Worm (Caenorhabditis elegans) whole organism, early embryonic: ENCODE results near the gene E04F6.4.

Experiments
- F13C5.2 ChIP-seq: sonication (generic microtip); optimal IDR thresholded peaks from 2 replicates; lab custom pipeline; 2017; ENCODE audit warnings: mild to moderate bottlenecking, missing genetic modification characterization, inconsistent platforms, missing compliant biosample characterization
- ama-1 ChIP-seq: fragments of 150-350 bp; optimal IDR thresholded peaks from 2 replicates; lab custom pipeline; 2014
- tbx-37 ChIP-seq: fragments of 200-800 bp; sonication (Bioruptor generic); conservative IDR thresholded peaks from 2 replicates; pipeline ENCODE4 v1.3.6; 2022; ENCODE audit warnings: missing genetic modification reagents, missing genetic modification characterization, missing compliant biosample characterization
- tra-4 ChIP-seq: sonication (generic microtip); optimal IDR thresholded peaks from 2 replicates; lab custom pipeline; 2017; ENCODE audit warnings: missing genetic modification characterization, missing compliant biosample characterization

DNA sequence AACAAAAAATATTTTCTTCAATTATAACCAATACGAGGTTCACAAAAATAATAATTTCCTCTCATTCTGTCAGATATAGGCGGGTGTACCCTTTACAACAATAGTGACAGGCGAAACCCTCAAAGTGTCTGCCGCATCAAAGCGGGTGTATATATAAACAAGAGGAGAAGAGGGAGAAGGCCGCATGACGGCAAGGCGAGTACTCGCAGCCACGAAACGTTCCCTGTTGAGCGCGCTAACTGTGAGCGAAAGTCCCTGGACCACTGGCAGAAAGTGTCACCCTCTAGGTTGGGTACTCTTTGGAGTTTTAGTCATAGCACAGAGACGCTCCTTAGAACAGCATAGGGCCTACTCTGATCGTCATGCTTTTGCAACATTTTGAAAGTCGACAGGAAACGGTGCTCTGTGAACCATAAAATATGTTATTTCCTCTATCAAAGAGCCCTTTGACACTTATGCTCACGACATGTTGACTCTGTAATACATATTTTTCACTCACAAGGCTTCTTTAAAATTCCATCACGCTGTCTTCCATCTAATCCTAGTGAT, 10.9 kb downstream of the E04F6.4 start, which contains the start of gene pcrg-1:
- TF ChIP-seq tra-4 (tag; lab: Kevin White, UChicago) (peak; percentile 83), ama-1 (no peak), F13C5.2 (tag; lab: Kevin White, UChicago) (peak; percentile 94), tbx-37 (peak; percentile 92)
